Worm (Caenorhabditis elegans) whole organism, L3 larva: ENCODE measurements around the gene F40G9.5.
A peak's percentile ranks its signal among the peaks of the same experiment; 100 is the strongest.

Source experiments
- ZK546.5 ChIP-seq: sonication (generic microtip); optimal IDR thresholded peaks from 2 replicates; lab custom pipeline; 2017; ENCODE audit warnings: missing biosample characterization, missing genetic modification characterization
- aly-2 ChIP-seq: fragments of 150-350 bp; optimal IDR thresholded peaks from 2 replicates; lab custom pipeline; 2014; ENCODE audit warnings: missing biosample characterization, missing genetic modification characterization
- ama-1 ChIP-seq: fragments of 150-350 bp; optimal IDR thresholded peaks from 2 replicates; lab custom pipeline; 2018
- ceh-28 ChIP-seq: fragments of 150-350 bp; optimal IDR thresholded peaks from 2 replicates; lab custom pipeline; 2014; ENCODE audit warnings: missing biosample characterization, missing genetic modification reagents, missing genetic modification characterization
- ceh-82 ChIP-seq: fragments of 150-350 bp; optimal IDR thresholded peaks from 2 replicates; lab custom pipeline; 2014; ENCODE audit warnings: missing biosample characterization, missing genetic modification characterization
- ceh-9 ChIP-seq: sonication (generic microtip); optimal IDR thresholded peaks from 2 replicates; lab custom pipeline; 2018; ENCODE audit warnings: missing biosample characterization, missing genetic modification characterization
- daf-12 ChIP-seq: fragments of 150-350 bp; optimal IDR thresholded peaks from 2 replicates; lab custom pipeline; 2014; ENCODE audit warnings: missing biosample characterization, missing genetic modification reagents, missing genetic modification characterization
- egl-27 ChIP-seq: sonication (generic microtip); optimal IDR thresholded peaks from 4 replicates; lab custom pipeline; 2017; ENCODE audit warnings: missing biosample characterization, missing genetic modification reagents, missing genetic modification characterization
- elt-1 ChIP-seq: fragments of 150-350 bp; optimal IDR thresholded peaks from 2 replicates; lab custom pipeline; 2014; ENCODE audit warnings: missing biosample characterization, missing genetic modification characterization
- elt-2 ChIP-seq: sonication (generic microtip); optimal IDR thresholded peaks from 2 replicates; lab custom pipeline; 2016; ENCODE audit warnings: missing genetic modification reagents, mild to moderate bottlenecking, missing genetic modification characterization, missing compliant biosample characterization
- elt-3 ChIP-seq, 3 experiments: fragments of 150-350 bp in 1 of 3; sonication (generic microtip) in 2 of 3; optimal IDR thresholded peaks; 2 replicates in 2 of 3; 4 replicates in 1 of 3; lab custom pipeline; 2014 to 2017; ENCODE audit warnings: missing biosample characterization in 3 of 3, missing genetic modification characterization in 3 of 3
- eor-1 ChIP-seq, 2 experiments: fragments of 150-350 bp; optimal IDR thresholded peaks; 2 replicates each; lab custom pipeline; 2014 to 2018; ENCODE audit warnings: missing biosample characterization in 2 of 2, missing genetic modification characterization in 2 of 2
- fkh-2 ChIP-seq: fragments of 150-350 bp; optimal IDR thresholded peaks from 2 replicates; lab custom pipeline; 2014; ENCODE audit warnings: missing biosample characterization, missing genetic modification reagents, missing genetic modification characterization
- fos-1 ChIP-seq: fragments of 150-350 bp; optimal IDR thresholded peaks from 2 replicates; lab custom pipeline; 2014; ENCODE audit warnings: missing biosample characterization, missing genetic modification characterization
- hmg-11 ChIP-seq: sonication (generic microtip); optimal IDR thresholded peaks from 2 replicates; lab custom pipeline; 2016; ENCODE audit warnings: missing genetic modification characterization, missing compliant biosample characterization
- jun-1 ChIP-seq: fragments of 150-350 bp; optimal IDR thresholded peaks from 2 replicates; lab custom pipeline; 2014; ENCODE audit warnings: missing biosample characterization, missing genetic modification reagents, missing genetic modification characterization
- lin-39 ChIP-seq: fragments of 150-350 bp; optimal IDR thresholded peaks from 2 replicates; lab custom pipeline; 2018; ENCODE audit warnings: missing biosample characterization, missing genetic modification reagents, missing genetic modification characterization
- lsy-12 ChIP-seq: sonication (generic microtip); optimal IDR thresholded peaks from 2 replicates; lab custom pipeline; 2016; ENCODE audit warnings: mild to moderate bottlenecking, missing genetic modification characterization, missing compliant biosample characterization
- mml-1 ChIP-seq: fragments of 150-350 bp; sonication (generic microtip); optimal IDR thresholded peaks from 3 replicates; lab custom pipeline; 2014; ENCODE audit warnings: missing biosample characterization, missing genetic modification characterization
- nhr-11 ChIP-seq: fragments of 150-350 bp; optimal IDR thresholded peaks from 2 replicates; lab custom pipeline; 2014; ENCODE audit warnings: missing biosample characterization, missing genetic modification characterization
- nhr-12 ChIP-seq: fragments of 150-350 bp; optimal IDR thresholded peaks from 2 replicates; lab custom pipeline; 2014; ENCODE audit warnings: missing biosample characterization, missing genetic modification characterization
- nhr-23 ChIP-seq: fragments of 150-350 bp; optimal IDR thresholded peaks from 2 replicates; lab custom pipeline; 2014; ENCODE audit warnings: missing biosample characterization, missing genetic modification reagents, missing genetic modification characterization
- nhr-25 ChIP-seq: sonication (generic microtip); optimal IDR thresholded peaks from 2 replicates; lab custom pipeline; 2017; ENCODE audit warnings: missing biosample characterization, missing genetic modification characterization
- nhr-28 ChIP-seq: fragments of 150-350 bp; optimal IDR thresholded peaks from 2 replicates; lab custom pipeline; 2014; ENCODE audit warnings: missing biosample characterization, missing genetic modification characterization
- nhr-43 ChIP-seq: sonication (generic microtip); optimal IDR thresholded peaks from 2 replicates; lab custom pipeline; 2016; ENCODE audit warnings: mild to moderate bottlenecking, missing genetic modification characterization, missing compliant biosample characterization; ENCODE audit not compliant: poor library complexity, severe bottlenecking
- nhr-67 ChIP-seq: fragments of 150-350 bp; optimal IDR thresholded peaks from 2 replicates; lab custom pipeline; 2014; ENCODE audit warnings: missing biosample characterization, missing genetic modification characterization
- nhr-77 ChIP-seq: fragments of 150-350 bp; optimal IDR thresholded peaks from 2 replicates; lab custom pipeline; 2014; ENCODE audit warnings: missing biosample characterization, missing genetic modification characterization
- pha-4 ChIP-seq: fragments of 150-350 bp; optimal IDR thresholded peaks from 2 replicates; lab custom pipeline; 2014; ENCODE audit warnings: missing biosample characterization, missing genetic modification reagents, missing genetic modification characterization
- pqm-1 ChIP-seq: fragments of 150-350 bp; optimal IDR thresholded peaks from 2 replicates; lab custom pipeline; 2017; ENCODE audit warnings: missing biosample characterization, missing genetic modification characterization, inconsistent platforms
- skn-1 ChIP-seq: fragments of 150-350 bp; optimal IDR thresholded peaks from 2 replicates; lab custom pipeline; 2014; ENCODE audit warnings: missing biosample characterization, missing genetic modification characterization
- unc-39 ChIP-seq: sonication (generic microtip); optimal IDR thresholded peaks from 4 replicates; lab custom pipeline; 2017; ENCODE audit warnings: missing biosample characterization, missing genetic modification characterization
- unc-62 ChIP-seq: fragments of 150-350 bp; sonication (generic microtip); optimal IDR thresholded peaks from 4 replicates; lab custom pipeline; 2014; ENCODE audit warnings: missing biosample characterization, missing genetic modification reagents, missing genetic modification characterization
- zag-1 ChIP-seq: fragments of 150-350 bp; optimal IDR thresholded peaks from 2 replicates; lab custom pipeline; 2014; ENCODE audit warnings: missing biosample characterization, missing genetic modification characterization
- ztf-11 ChIP-seq: fragments of 150-350 bp; optimal IDR thresholded peaks from 2 replicates; lab custom pipeline; 2014; ENCODE audit warnings: missing biosample characterization, missing genetic modification characterization
- ztf-4 ChIP-seq: fragments of 150-350 bp; optimal IDR thresholded peaks from 2 replicates; lab custom pipeline; 2014; ENCODE audit warnings: missing biosample characterization, missing genetic modification characterization

Gene F40G9.5

DNA sequence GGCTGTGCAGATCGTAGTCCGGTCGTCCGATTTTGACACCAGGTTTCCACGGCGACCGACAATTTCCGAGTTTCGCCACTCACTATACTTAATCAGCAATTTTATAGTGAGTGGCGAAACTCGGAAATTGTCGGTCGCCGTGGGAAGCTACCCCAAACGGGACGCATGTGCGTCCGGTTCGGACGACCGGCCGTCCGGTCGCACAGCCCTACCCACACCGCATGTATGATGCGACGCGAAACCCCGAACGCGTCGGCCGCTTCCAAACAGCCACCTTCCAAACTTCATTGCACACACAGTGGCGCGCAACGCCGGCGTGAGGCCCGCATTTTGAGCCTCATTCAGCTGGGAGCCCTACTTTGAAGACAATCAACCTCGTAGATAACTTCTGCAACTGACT lies 30.0 kb upstream of the F40G9.5 start:
- no peak for TF ChIP-seq nhr-25
- no peak for TF ChIP-seq daf-12 (tag; lab: Kevin White, UChicago)
- no peak for TF ChIP-seq ZK546.5 (tag; lab: Kevin White, UChicago)
- no peak for TF ChIP-seq ama-1 (lab: Kevin White, UChicago)
- TF ChIP-seq aly-2 (tag; lab: Kevin White, UChicago) = no peak
- no peak for TF ChIP-seq ceh-9
- TF ChIP-seq nhr-12 (tag; lab: Kevin White, UChicago) = no peak
- no peak for TF ChIP-seq lin-39 (tag; lab: Kevin White, UChicago)
- TF ChIP-seq eor-1 (tag; optimal IDR thresholded peaks at IDR 0.05; lab: Kevin White, UChicago) = no peak
- TF ChIP-seq unc-62 (GFP tag; lab: Kevin White, UChicago) = no peak
- no peak for TF ChIP-seq elt-1 (tag; lab: Kevin White, UChicago)

DNA sequence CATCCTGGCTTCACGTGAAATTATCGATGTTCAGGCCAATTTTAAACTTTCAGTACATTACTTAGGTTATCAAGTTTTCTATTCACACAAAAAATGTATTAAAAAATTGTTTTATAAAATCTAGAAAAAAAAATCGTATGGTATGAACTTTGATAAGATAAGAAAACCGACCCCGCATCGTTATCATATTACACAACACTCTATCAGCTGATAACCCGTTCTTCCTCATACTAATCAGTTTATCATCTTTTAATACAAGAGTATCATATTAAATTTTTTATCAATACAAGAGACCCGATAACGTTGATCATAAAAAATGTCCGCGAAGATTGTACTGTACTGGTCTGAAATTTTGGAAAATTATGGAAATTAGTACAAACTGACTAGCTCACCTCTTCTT lies 26.9 kb upstream of the F40G9.5 start:
- no peak for TF ChIP-seq ztf-4 (tag; lab: Kevin White, UChicago)
- no peak for TF ChIP-seq lsy-12 (tag; lab: Kevin White, UChicago)
- TF ChIP-seq zag-1 = no peak
- TF ChIP-seq nhr-77 = no peak
- TF ChIP-seq elt-2 (tag; lab: Kevin White, UChicago) = peak; percentile 100
- no peak for TF ChIP-seq ceh-82
- TF ChIP-seq egl-27 (tag; lab: Kevin White, UChicago) = peak; percentile 81
- TF ChIP-seq ZK546.5 (tag; lab: Kevin White, UChicago) = no peak
- no peak for TF ChIP-seq nhr-43 (tag; lab: Kevin White, UChicago)
- no peak for TF ChIP-seq hmg-11
- TF ChIP-seq jun-1 (tag; lab: Kevin White, UChicago) = peak; percentile 98
- peak; percentile 26 for TF ChIP-seq skn-1 (tag; lab: Kevin White, UChicago)
- peak in 2 of 3 experiments; percentile 1 to 56 for TF ChIP-seq elt-3 (tag; optimal IDR thresholded peaks at IDR 0.05; lab: Kevin White, UChicago)
- TF ChIP-seq fos-1 (tag; lab: Kevin White, UChicago) = peak; percentile 45
- TF ChIP-seq pqm-1 (tag; lab: Kevin White, UChicago) = peak; percentile 100
- TF ChIP-seq, all 47 proteins: peak for 7

DNA sequence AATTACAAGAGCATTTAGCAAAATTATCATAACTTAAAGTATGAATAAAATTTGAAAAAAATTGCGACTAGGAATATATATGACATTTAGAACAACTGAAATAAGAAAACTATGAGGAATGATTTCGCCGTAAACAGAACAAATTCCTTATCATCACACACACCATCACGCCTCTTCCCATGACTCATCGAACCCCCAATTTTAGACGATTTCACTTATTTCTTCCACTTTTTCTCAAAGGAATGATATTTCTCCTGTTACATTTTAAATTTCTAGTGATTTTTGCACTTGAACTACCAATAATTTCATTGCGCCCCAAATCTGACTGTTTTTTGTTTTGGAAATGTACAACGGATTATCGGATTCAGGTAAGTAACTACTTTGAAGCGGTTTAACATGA lies 24.4 kb upstream of the F40G9.5 start, which contains the start of the genes zig-13 and ver-1:
Gene zig-13 (minus strand): TSS at position 101 of the 400 bp plus-strand sequence.
Gene ver-1 (plus strand): TSS at position 180 of the 400 bp plus-strand sequence.
- no peak for TF ChIP-seq ceh-82
- no peak for TF ChIP-seq ZK546.5 (tag; lab: Kevin White, UChicago)
- no peak for TF ChIP-seq unc-62 (GFP tag; lab: Kevin White, UChicago)
- TF ChIP-seq ztf-4 (tag; lab: Kevin White, UChicago) = no peak
- no peak for TF ChIP-seq hmg-11
- TF ChIP-seq eor-1 (tag; optimal IDR thresholded peaks at IDR 0.05; lab: Kevin White, UChicago) = no peak
- no peak for TF ChIP-seq jun-1 (tag; lab: Kevin White, UChicago)
- no peak for TF ChIP-seq zag-1
- no peak for TF ChIP-seq ceh-28
- no peak for TF ChIP-seq ztf-11 (tag; lab: Kevin White, UChicago)
- TF ChIP-seq aly-2 (tag; lab: Kevin White, UChicago) = no peak
- TF ChIP-seq skn-1 (tag; lab: Kevin White, UChicago) = no peak
- TF ChIP-seq nhr-28 (tag; lab: Kevin White, UChicago) = no peak
- TF ChIP-seq nhr-11 (tag; lab: Kevin White, UChicago) = no peak
- TF ChIP-seq nhr-25 = no peak
- no peak for TF ChIP-seq elt-3 (tag; optimal IDR thresholded peaks at IDR 0.05; lab: Kevin White, UChicago)
- TF ChIP-seq mml-1 (tag; lab: Kevin White, UChicago) = no peak
- TF ChIP-seq elt-1 (tag; lab: Kevin White, UChicago) = no peak
- no peak for TF ChIP-seq nhr-67 (tag; lab: Kevin White, UChicago)

DNA sequence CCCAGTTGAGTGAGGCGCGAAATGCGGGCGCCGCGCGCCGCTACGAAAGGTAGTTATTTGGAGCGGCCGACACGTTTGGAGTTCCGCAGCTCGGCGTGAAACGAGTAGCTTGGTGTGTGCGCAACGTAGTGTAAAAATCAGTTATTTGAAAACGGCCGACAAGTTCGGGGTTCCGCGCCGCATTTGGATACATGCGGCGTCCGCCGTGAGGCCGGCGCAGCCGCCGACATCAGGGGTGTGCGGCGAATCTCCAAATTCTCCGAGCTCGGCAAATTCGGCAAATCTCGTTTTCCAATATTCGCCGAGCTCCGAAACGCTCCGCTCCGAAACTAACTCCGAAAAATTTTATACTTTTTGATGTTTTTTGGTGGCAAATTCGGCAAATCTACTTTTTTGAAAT lies 23.1 kb upstream of the F40G9.5 start:
- no peak for TF ChIP-seq nhr-11 (tag; lab: Kevin White, UChicago)

DNA sequence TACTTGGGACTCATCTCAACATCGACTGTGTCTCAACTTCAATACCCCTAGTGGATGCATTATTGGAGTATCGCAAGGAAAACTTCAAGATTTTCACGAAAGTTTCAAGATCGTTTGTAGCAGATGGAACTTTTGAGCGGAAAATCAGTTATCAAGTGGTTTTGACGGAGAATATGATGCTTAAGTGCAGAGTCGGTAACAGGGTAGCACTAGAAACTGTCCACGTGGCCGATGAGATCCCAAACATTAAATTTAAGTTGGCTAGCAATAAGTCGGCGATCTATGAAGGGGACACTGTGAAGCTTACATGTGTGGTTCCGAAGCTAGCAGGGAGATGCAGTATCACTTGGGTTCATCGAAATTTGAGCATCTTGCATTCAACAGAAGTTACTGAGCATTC lies 21.9 kb upstream of the F40G9.5 start:
- no peak for TF ChIP-seq pha-4 (tag; lab: Kevin White, UChicago)
- no peak for TF ChIP-seq hmg-11
- no peak for TF ChIP-seq unc-39 (tag; lab: Kevin White, UChicago)
- no peak for TF ChIP-seq elt-1 (tag; lab: Kevin White, UChicago)
- TF ChIP-seq elt-2 (tag; lab: Kevin White, UChicago) = no peak
- no peak for TF ChIP-seq ceh-82
- no peak for TF ChIP-seq egl-27 (tag; lab: Kevin White, UChicago)
- TF ChIP-seq pqm-1 (tag; lab: Kevin White, UChicago) = no peak
- TF ChIP-seq ztf-4 (tag; lab: Kevin White, UChicago) = no peak
- TF ChIP-seq jun-1 (tag; lab: Kevin White, UChicago) = no peak
- no peak for TF ChIP-seq nhr-11 (tag; lab: Kevin White, UChicago)
- TF ChIP-seq nhr-43 (tag; lab: Kevin White, UChicago) = no peak
- TF ChIP-seq fkh-2 (tag; lab: Kevin White, UChicago) = no peak
- no peak for TF ChIP-seq nhr-23 (tag; lab: Kevin White, UChicago)
- no peak for TF ChIP-seq mml-1 (tag; lab: Kevin White, UChicago)
- no peak for TF ChIP-seq ztf-11 (tag; lab: Kevin White, UChicago)
- no peak for TF ChIP-seq ceh-28
- TF ChIP-seq, all 47 proteins: peak for 0
